Fruit fly (Drosophila melanogaster): ENCODE results near the gene CG12375.
A peak's percentile ranks its signal among the peaks of the same experiment; 100 is the strongest.

The CG12375 gene

DNA sequence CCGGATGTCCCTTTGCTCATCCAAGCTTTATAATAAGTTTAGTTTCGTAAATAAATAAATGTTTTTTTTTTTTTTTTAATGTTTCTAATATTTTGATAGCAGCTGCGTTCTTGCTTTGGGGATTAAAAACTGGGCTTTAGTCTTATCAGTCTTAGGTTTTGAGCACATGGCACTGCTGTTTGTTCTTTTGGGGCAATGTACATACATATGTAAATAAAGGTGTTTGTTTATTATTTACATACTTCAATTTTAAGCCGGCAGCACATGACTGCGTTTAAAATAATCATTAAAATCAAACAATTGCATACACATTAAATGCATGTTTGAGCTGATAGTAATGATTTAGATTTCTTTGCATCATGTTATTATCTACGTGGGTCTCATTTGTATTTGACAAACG is 37.5 kb upstream of the CG12375 start (continued):
- TF ChIP-seq abd-A (tag; optimal IDR thresholded peaks at IDR 0.05) (no peak), CG34376 (GFP tag; optimal IDR thresholded peaks at IDR 0.05) (no peak), CG5953 (GFP tag; IDR thresholded peaks at IDR 0.05) (peak; percentile 71; the same call in 1 of the 2 replicates), Hand (GFP tag; optimal IDR thresholded peaks at IDR 0.05) (no peak), CHES-1-like (GFP tag; optimal IDR thresholded peaks at IDR 0.05) (peak; percentile 59), lov (optimal IDR thresholded peaks at IDR 0.05) (no peak), lov (GFP tag; IDR thresholded peaks at IDR 0.05) (peak; percentile 90), bigmax (GFP tag; optimal IDR thresholded peaks at IDR 0.05) (peak; percentile 39), CG8290 (GFP tag; optimal IDR thresholded peaks at IDR 0.05) (peak; percentile 70), CG8290 (tag; optimal IDR thresholded peaks at IDR 0.05) (peak; percentile 76 to 87), bcd (GFP tag; optimal IDR thresholded peaks at IDR 0.05) (peak; percentile 75), TFAM (GFP tag; optimal IDR thresholded peaks at IDR 0.05) (peak; percentile 81), CG1024 (GFP tag; IDR thresholded peaks at IDR 0.05) (peak; percentile 76; the same call in 1 of the 2 replicates), salm (tag; optimal IDR thresholded peaks at IDR 0.05) (peak; percentile 85), Antp (GFP tag; optimal IDR thresholded peaks at IDR 0.05) (peak; percentile 15), CG17361 (GFP tag; IDR thresholded peaks at IDR 0.05) (peak; percentile 69; the same call in 2 of the 3 replicates), sens (GFP tag) (peak; percentile 99), hth (optimal IDR thresholded peaks at IDR 0.05) (no peak), Pdp1 (GFP tag; optimal IDR thresholded peaks at IDR 0.05) (peak; percentile 29 to 63), CG10979 (tag; optimal IDR thresholded peaks at IDR 0.05) (peak; percentile 54), E2f2 (GFP tag; IDR thresholded peaks at IDR 0.05) (peak; percentile 53; the same call in 1 of the 2 replicates), lola (GFP tag; optimal IDR thresholded peaks at IDR 0.05) (peak in 1 of 3 experiments; percentile 78), CG8924 (tag; optimal IDR thresholded peaks at IDR 0.05) (peak; percentile 74), CG12236 (GFP tag; optimal IDR thresholded peaks at IDR 0.05) (peak; percentile 85), E2f1 (GFP tag; IDR thresholded peaks at IDR 0.05) (peak; percentile 56; the same call in 1 of the 2 replicates), CG14667 (GFP tag; IDR thresholded peaks at IDR 0.05) (no peak), Optix (GFP tag; IDR thresholded peaks at IDR 0.05) (no peak), Nf-YC (tag; optimal IDR thresholded peaks at IDR 0.05) (peak; percentile 23), luna (GFP tag; optimal IDR thresholded peaks at IDR 0.05) (peak; percentile 20), tgo (GFP tag; IDR thresholded peaks at IDR 0.05) (peak; percentile 18; the same call in 1 of the 3 replicates), slou (GFP tag; optimal IDR thresholded peaks at IDR 0.05) (peak; percentile 18), CkIIα-i1 (GFP tag; IDR thresholded peaks at IDR 0.05) (no peak), vvl (GFP tag; IDR thresholded peaks at IDR 0.05) (peak; percentile 82), en (GFP tag; optimal IDR thresholded peaks at IDR 0.05) (peak; percentile 76), crc (GFP tag; optimal IDR thresholded peaks at IDR 0.05) (peak; percentile 45), CG4404 (GFP tag; IDR thresholded peaks at IDR 0.05) (no peak), croc (GFP tag; conservative IDR thresholded peaks at IDR 0.05) (peak; percentile 41; the same call in 2 of the 3 replicates), ERR (GFP tag; optimal IDR thresholded peaks at IDR 0.05) (peak; percentile 7), usp (GFP tag; optimal IDR thresholded peaks at IDR 0.05) (no peak), CG1602 (GFP tag; optimal IDR thresholded peaks at IDR 0.05) (peak; percentile 76), CG9876 (GFP tag; optimal IDR thresholded peaks at IDR 0.05) (peak; percentile 34)

DNA sequence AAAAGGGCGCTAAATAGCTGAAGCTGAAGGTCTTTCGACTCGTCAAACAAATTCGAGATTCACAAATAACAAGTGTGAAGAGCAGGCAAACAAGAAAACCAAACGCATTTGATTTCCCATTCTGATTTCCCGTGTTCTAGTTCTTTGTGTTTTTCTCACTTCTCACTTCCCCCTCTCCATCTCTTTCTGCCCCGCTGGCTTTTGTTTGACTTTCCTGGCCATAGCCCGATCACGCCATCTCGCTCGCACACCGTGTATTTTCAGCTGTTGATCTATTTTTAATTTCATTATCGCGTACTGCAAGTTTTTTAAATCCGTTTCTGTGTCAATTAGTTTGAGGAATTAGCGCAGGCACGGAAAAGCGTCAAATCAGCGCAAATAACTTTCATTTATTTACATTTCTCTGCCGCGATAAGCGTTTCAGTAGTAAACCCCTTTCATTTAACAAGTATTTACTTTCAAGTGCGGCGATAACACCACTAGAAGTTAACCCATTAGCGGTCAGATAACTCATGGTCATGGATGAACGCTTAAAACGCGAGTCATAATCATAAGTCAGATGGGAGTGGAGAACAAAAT is 37.0 kb upstream of the CG12375 start:
- no peak for TF ChIP-seq CG12104 (GFP tag; optimal IDR thresholded peaks at IDR 0.05)
- TF ChIP-seq esg (GFP tag; conservative IDR thresholded peaks at IDR 0.05) = no peak
- TF ChIP-seq Vsx1 (GFP tag; optimal IDR thresholded peaks at IDR 0.05) = peak; percentile 33
- TF ChIP-seq cwo (GFP tag; optimal IDR thresholded peaks at IDR 0.05) = no peak
- no peak for TF ChIP-seq NC2α (GFP tag; optimal IDR thresholded peaks at IDR 0.05)
- TF ChIP-seq p53 (GFP tag; optimal IDR thresholded peaks at IDR 0.05) = no peak
- TF ChIP-seq CG6272 (GFP tag; IDR thresholded peaks at IDR 0.05) = no peak
- no peak for TF ChIP-seq CG12942 (GFP tag; optimal IDR thresholded peaks at IDR 0.05)
- no peak for TF ChIP-seq Dad (GFP tag; optimal IDR thresholded peaks at IDR 0.05)
- TF ChIP-seq CG12391 (tag; optimal IDR thresholded peaks at IDR 0.05) = no peak
- peak; percentile 2 for TF ChIP-seq CG7745 (tag; optimal IDR thresholded peaks at IDR 0.05)
- peak; percentile 13; the same call in 1 of the 2 replicates for TF ChIP-seq ara (GFP tag; IDR thresholded peaks at IDR 0.05)
- no peak for TF ChIP-seq CG4404 (GFP tag; IDR thresholded peaks at IDR 0.05)
- TF ChIP-seq ERR (GFP tag; optimal IDR thresholded peaks at IDR 0.05) = no peak
